Worm (Caenorhabditis elegans): ENCODE measurements around the gene nspb-7.

DNA sequence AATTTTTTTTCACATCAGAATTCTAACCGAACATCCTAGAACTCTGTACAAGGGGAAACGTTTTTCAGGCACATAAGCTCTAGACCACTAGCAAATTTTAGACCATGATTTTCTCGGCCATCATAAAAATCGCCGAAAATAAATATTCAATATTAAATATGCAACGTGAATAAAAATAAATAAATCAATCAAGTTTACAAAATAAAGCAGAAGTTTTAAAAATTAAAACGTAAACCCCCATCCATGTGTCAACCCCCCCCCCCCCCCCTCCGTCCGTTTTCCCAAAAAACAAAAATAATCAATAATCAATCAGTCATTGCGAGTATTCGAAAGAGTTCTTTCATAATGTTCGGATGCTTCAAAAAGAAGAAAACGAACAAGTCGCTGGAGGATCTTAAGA lies 15.2 kb downstream of the nspb-7 start, which contains the start of gene catp-4:
- TF ChIP-seq dpff-1 (tag; optimal IDR thresholded peaks at IDR 0.05) (no peak), F39B2.1 (GFP tag; IDR thresholded peaks at IDR 0.05) (no peak), snpc-4 (GFP tag; optimal IDR thresholded peaks at IDR 0.05) (no peak), snpc-4 (tag; optimal IDR thresholded peaks at IDR 0.05) (no peak), ceh-91 (GFP tag; IDR thresholded peaks at IDR 0.05) (no peak), aptf-2 (GFP tag; conservative IDR thresholded peaks at IDR 0.05) (no peak), akir-1 (GFP tag; optimal IDR thresholded peaks at IDR 0.05) (no peak), nhr-80 (tag; optimal IDR thresholded peaks at IDR 0.05) (no peak), cebp-1 (GFP tag; IDR thresholded peaks at IDR 0.05) (no peak), cebp-1 (tag; optimal IDR thresholded peaks at IDR 0.05) (no peak), ets-4 (GFP tag; optimal IDR thresholded peaks at IDR 0.05) (no peak), hsf-1 (GFP tag; IDR thresholded peaks at IDR 0.05) (no peak), ama-1 (optimal IDR thresholded peaks at IDR 0.05) (no peak), ama-1 (GFP tag; optimal IDR thresholded peaks at IDR 0.05) (no peak), madf-3 (GFP tag; IDR thresholded peaks at IDR 0.05) (no peak)

All from whole organism, young adult.